Worm (Caenorhabditis elegans) whole organism, late embryonic: Measurements from ENCODE around the gene nfm-1.

Source experiments
- ceh-19 ChIP-seq: fragments of 200-800 bp; sonication (Bioruptor generic); optimal IDR thresholded peaks from 2 replicates; lab custom pipeline; 2018; ENCODE audit warnings: mild to moderate bottlenecking, missing genetic modification characterization, missing compliant biosample characterization
- elt-2 ChIP-seq: sonication (generic microtip); optimal IDR thresholded peaks from 2 replicates; lab custom pipeline; 2016; ENCODE audit warnings: missing genetic modification reagents, missing genetic modification characterization, missing compliant biosample characterization
- mec-3 ChIP-seq: sonication (generic microtip); optimal IDR thresholded peaks from 2 replicates; lab custom pipeline; 2016; ENCODE audit warnings: borderline replicate concordance, missing genetic modification characterization, missing compliant biosample characterization
- nfya-1 ChIP-seq: sonication (generic microtip); optimal IDR thresholded peaks from 2 replicates; lab custom pipeline; 2017; ENCODE audit warnings: missing genetic modification characterization, mild to moderate bottlenecking, missing compliant biosample characterization, antibody characterized with exemption, moderate library complexity
- npax-4 ChIP-seq: sonication (generic microtip); optimal IDR thresholded peaks from 2 replicates; lab custom pipeline; 2016; ENCODE audit warnings: missing genetic modification characterization, missing compliant biosample characterization
- pat-9 ChIP-seq: fragments of 200-800 bp; sonication (Bioruptor generic); optimal IDR thresholded peaks from 2 replicates; lab custom pipeline; 2018; ENCODE audit warnings: mild to moderate bottlenecking, missing genetic modification characterization, moderate library complexity, missing compliant biosample characterization
- pqm-1 ChIP-seq: sonication (generic microtip); optimal IDR thresholded peaks from 2 replicates; lab custom pipeline; 2016; ENCODE audit warnings: missing genetic modification characterization, missing compliant biosample characterization
- sox-2 ChIP-seq: fragments of 200-800 bp; sonication (Bioruptor generic); IDR thresholded peaks from 2 replicates; pipeline ENCODE4 v1.3.6; 2022; ENCODE audit warnings: missing genetic modification reagents, missing genetic modification characterization, missing compliant biosample characterization

ce11 chrIII:6139932-6140612, 19.2 kb upstream of the nfm-1 start:
- TF ChIP-seq pqm-1 (tag; lab: Kevin White, UChicago) (no peak), elt-2 (tag; lab: Kevin White, UChicago) (no peak), sox-2 (GFP tag; lab: Robert Waterston, UW) (no peak), nfya-1 (tag; lab: Kevin White, UChicago) (peak; percentile 43), npax-4 (tag; lab: Kevin White, UChicago) (no peak), ceh-19 (no peak), pat-9 (tag; lab: Kevin White, UChicago) (no peak), mec-3 (tag; lab: Kevin White, UChicago) (no peak)
